Worm (Caenorhabditis elegans) whole organism, late embryonic: ENCODE results near the gene D1086.5.
A peak's percentile ranks its signal among the peaks of the same experiment; 100 is the strongest.

Source experiments
- C38D4.7 ChIP-seq: fragments of 200-800 bp; sonication (Bioruptor generic); optimal IDR thresholded peaks from 2 replicates; lab custom pipeline; 2018; ENCODE audit warnings: mild to moderate bottlenecking, missing genetic modification characterization, moderate library complexity, missing compliant biosample characterization
- F13H6.1 ChIP-seq: sonication (generic microtip); optimal IDR thresholded peaks from 2 replicates; lab custom pipeline; 2016; ENCODE audit warnings: missing genetic modification characterization, missing compliant biosample characterization
- K09A11.1 ChIP-seq: sonication (generic microtip); optimal IDR thresholded peaks from 2 replicates; lab custom pipeline; 2017; ENCODE audit warnings: antibody characterized with exemption, mild to moderate bottlenecking, missing genetic modification characterization, missing compliant biosample characterization; ENCODE audit not compliant: insufficient read depth
- Y22D7AL.16 ChIP-seq: sonication (generic microtip); optimal IDR thresholded peaks from 2 replicates; lab custom pipeline; 2016; ENCODE audit warnings: missing genetic modification characterization, missing compliant biosample characterization
- ama-1 ChIP-seq: fragments of 150-350 bp; optimal IDR thresholded peaks from 2 replicates; lab custom pipeline; 2014
- ceh-18 ChIP-seq: sonication (generic microtip); optimal IDR thresholded peaks from 2 replicates; lab custom pipeline; 2016; ENCODE audit warnings: missing genetic modification characterization, missing compliant biosample characterization
- ceh-19 ChIP-seq: fragments of 200-800 bp; sonication (Bioruptor generic); optimal IDR thresholded peaks from 2 replicates; lab custom pipeline; 2018; ENCODE audit warnings: mild to moderate bottlenecking, missing genetic modification characterization, missing compliant biosample characterization
- ceh-2 ChIP-seq: sonication (generic microtip); optimal IDR thresholded peaks from 2 replicates; lab custom pipeline; 2016; ENCODE audit warnings: missing genotype, missing genetic modification characterization, missing compliant biosample characterization
- ceh-22 ChIP-seq: sonication (generic microtip); optimal IDR thresholded peaks from 2 replicates; lab custom pipeline; 2017; ENCODE audit warnings: missing biosample characterization, missing genetic modification characterization
- ceh-24 ChIP-seq: sonication (generic microtip); optimal IDR thresholded peaks from 2 replicates; lab custom pipeline; 2016; ENCODE audit warnings: mild to moderate bottlenecking, missing genetic modification characterization, missing compliant biosample characterization
- ceh-48 ChIP-seq: sonication (generic microtip); optimal IDR thresholded peaks from 2 replicates; lab custom pipeline; 2016; ENCODE audit warnings: missing genetic modification characterization, inconsistent platforms, missing compliant biosample characterization
- ceh-6 ChIP-seq: fragments of 200-800 bp; sonication (Bioruptor generic); optimal IDR thresholded peaks from 2 replicates; lab custom pipeline; 2018; ENCODE audit warnings: mild to moderate bottlenecking, missing genetic modification characterization, missing compliant biosample characterization
- ceh-9 ChIP-seq: sonication (generic microtip); optimal IDR thresholded peaks from 2 replicates; lab custom pipeline; 2016; ENCODE audit warnings: mild to moderate bottlenecking, missing genetic modification characterization, inconsistent platforms, missing compliant biosample characterization
- dmd-4 ChIP-seq: sonication (generic microtip); optimal IDR thresholded peaks from 2 replicates; lab custom pipeline; 2016; ENCODE audit warnings: borderline replicate concordance, missing genetic modification characterization, missing compliant biosample characterization
- dve-1 ChIP-seq: sonication (generic microtip); optimal IDR thresholded peaks from 2 replicates; lab custom pipeline; 2017; ENCODE audit warnings: antibody characterized with exemption, mild to moderate bottlenecking, missing genetic modification characterization, missing compliant biosample characterization
- eyg-1 ChIP-seq: sonication (generic microtip); optimal IDR thresholded peaks from 2 replicates; lab custom pipeline; 2016; ENCODE audit warnings: missing genotype, missing genetic modification characterization, missing compliant biosample characterization
- fkh-10 ChIP-seq: fragments of 150-350 bp; optimal IDR thresholded peaks from 2 replicates; lab custom pipeline; 2014; ENCODE audit warnings: missing biosample characterization, missing genetic modification reagents, missing genetic modification characterization
- hlh-15 ChIP-seq: sonication (generic microtip); optimal IDR thresholded peaks from 2 replicates; lab custom pipeline; 2016; ENCODE audit warnings: missing genetic modification characterization, missing compliant biosample characterization
- hlh-6 ChIP-seq: sonication (generic microtip); optimal IDR thresholded peaks from 2 replicates; lab custom pipeline; 2016; ENCODE audit warnings: missing genotype, missing genetic modification characterization, missing compliant biosample characterization
- hlh-8 ChIP-seq: sonication (generic microtip); optimal IDR thresholded peaks from 2 replicates; lab custom pipeline; 2016; ENCODE audit warnings: missing genotype, missing genetic modification characterization, missing compliant biosample characterization
- madf-2 ChIP-seq: sonication (generic microtip); optimal IDR thresholded peaks from 2 replicates; lab custom pipeline; 2017; ENCODE audit warnings: missing genetic modification characterization, missing compliant biosample characterization
- nhr-11 ChIP-seq: fragments of 150-350 bp; optimal IDR thresholded peaks from 2 replicates; lab custom pipeline; 2014; ENCODE audit warnings: missing biosample characterization, missing genetic modification characterization
- nhr-232 ChIP-seq: sonication (generic microtip); optimal IDR thresholded peaks from 2 replicates; lab custom pipeline; 2016; ENCODE audit warnings: missing genetic modification characterization, missing compliant biosample characterization
- pax-1 ChIP-seq: fragments of 150-350 bp; optimal IDR thresholded peaks from 2 replicates; lab custom pipeline; 2014; ENCODE audit warnings: missing biosample characterization, missing genetic modification characterization
- rnt-1 ChIP-seq: sonication (generic microtip); optimal IDR thresholded peaks from 2 replicates; lab custom pipeline; 2016; ENCODE audit warnings: missing genetic modification characterization, missing compliant biosample characterization
- sdc-2 ChIP-seq: sonication (generic microtip); optimal IDR thresholded peaks from 2 replicates; lab custom pipeline; 2016; ENCODE audit warnings: missing genotype, missing genetic modification characterization, missing compliant biosample characterization
- sox-2 ChIP-seq: fragments of 200-800 bp; sonication (Bioruptor generic); IDR thresholded peaks from 2 replicates; pipeline ENCODE4 v1.3.6; 2022; ENCODE audit warnings: missing genetic modification reagents, missing genetic modification characterization, missing compliant biosample characterization
- tbx-2 ChIP-seq: sonication (generic microtip); optimal IDR thresholded peaks from 2 replicates; lab custom pipeline; 2016; ENCODE audit warnings: missing genetic modification characterization, missing compliant biosample characterization
- tbx-7 ChIP-seq: sonication (generic microtip); optimal IDR thresholded peaks from 2 replicates; lab custom pipeline; 2016; ENCODE audit warnings: missing genotype, missing genetic modification characterization, missing compliant biosample characterization
- ttx-3 ChIP-seq: sonication (generic microtip); optimal IDR thresholded peaks from 2 replicates; lab custom pipeline; 2016; ENCODE audit warnings: missing genetic modification reagents, missing genetic modification characterization, missing compliant biosample characterization
- unc-42 ChIP-seq: sonication (generic microtip); optimal IDR thresholded peaks from 2 replicates; lab custom pipeline; 2016; ENCODE audit warnings: missing genotype, missing genetic modification characterization, missing compliant biosample characterization
- unc-55 ChIP-seq: sonication (generic microtip); optimal IDR thresholded peaks from 2 replicates; lab custom pipeline; 2017; ENCODE audit warnings: missing biosample characterization, missing genetic modification reagents, missing genetic modification characterization
- unc-86 ChIP-seq: sonication (generic microtip); optimal IDR thresholded peaks from 2 replicates; lab custom pipeline; 2016; ENCODE audit warnings: missing genetic modification characterization, missing compliant biosample characterization

Gene D1086.5

ce11 chrV:14130226-14130625 is 40.1 kb upstream of the D1086.5 start:
- TF ChIP-seq dve-1 (tag; lab: Kevin White, UChicago), result no peak
- TF ChIP-seq fkh-10 (GFP tag; lab: Kevin White, UChicago), result no peak
- TF ChIP-seq ttx-3 (tag; lab: Kevin White, UChicago), result peak; percentile 11
- TF ChIP-seq unc-42 (tag; lab: Kevin White, UChicago), result peak; percentile 72

ce11 chrV:14128858-14129257 is 38.7 kb upstream of the D1086.5 start:
- TF ChIP-seq ceh-24 (tag; lab: Kevin White, UChicago) (no peak), unc-42 (tag; lab: Kevin White, UChicago) (no peak), eyg-1 (tag; lab: Kevin White, UChicago) (no peak), fkh-10 (GFP tag; lab: Kevin White, UChicago) (no peak)

ce11 chrV:14127834-14128233 is 37.7 kb upstream of the D1086.5 start:
- TF ChIP-seq C38D4.7 (GFP tag; lab: Kevin White, UChicago), result no peak
- TF ChIP-seq nhr-232 (tag; lab: Kevin White, UChicago), result no peak
- peak; percentile 69 for TF ChIP-seq unc-42 (tag; lab: Kevin White, UChicago)
- TF ChIP-seq madf-2 (tag; lab: Kevin White, UChicago), result no peak
- TF ChIP-seq hlh-8 (tag; lab: Kevin White, UChicago), result no peak
- no peak for TF ChIP-seq ama-1 (lab: Kevin White, UChicago)
- TF ChIP-seq, all 69 proteins: peak for 1

- TF ChIP-seq tbx-7 (tag; lab: Kevin White, UChicago) (no peak), tbx-2 (no peak), ceh-18 (tag; lab: Kevin White, UChicago) (no peak), sdc-2 (tag; lab: Kevin White, UChicago) (no peak), ceh-19 (GFP tag; lab: Kevin White, UChicago) (no peak), nhr-11 (tag; lab: Kevin White, UChicago) (no peak), ama-1 (lab: Kevin White, UChicago) (no peak), hlh-15 (tag; lab: Kevin White, UChicago) (no peak), eyg-1 (tag; lab: Kevin White, UChicago) (no peak), unc-42 (tag; lab: Kevin White, UChicago) (peak; percentile 77), hlh-8 (tag; lab: Kevin White, UChicago) (no peak), hlh-6 (tag; lab: Kevin White, UChicago) (peak; percentile 9), ceh-22 (tag; lab: Kevin White, UChicago) (no peak)
Measured at ce11 chrV:14126341-14126924, 36.3 kb upstream of the D1086.5 start.

ce11 chrV:14123176-14123575 is 33.0 kb upstream of the D1086.5 start:
- TF ChIP-seq C38D4.7 (GFP tag; lab: Kevin White, UChicago), result no peak
- no peak for TF ChIP-seq ceh-2 (tag; lab: Kevin White, UChicago)
- TF ChIP-seq dmd-4 (tag; lab: Kevin White, UChicago), result no peak
- TF ChIP-seq sdc-2 (tag; lab: Kevin White, UChicago), result no peak
- TF ChIP-seq eyg-1 (tag; lab: Kevin White, UChicago), result no peak
- TF ChIP-seq K09A11.1, result no peak
- no peak for TF ChIP-seq sox-2
- no peak for TF ChIP-seq tbx-7 (tag; lab: Kevin White, UChicago)
- no peak for TF ChIP-seq hlh-6 (tag; lab: Kevin White, UChicago)

- no peak for TF ChIP-seq ceh-48 (tag; lab: Kevin White, UChicago)
- no peak for TF ChIP-seq nhr-232 (tag; lab: Kevin White, UChicago)
- TF ChIP-seq unc-55 (GFP tag; lab: Kevin White, UChicago), result no peak
- no peak for TF ChIP-seq C38D4.7 (GFP tag; lab: Kevin White, UChicago)
- TF ChIP-seq eyg-1 (tag; lab: Kevin White, UChicago), result no peak
- no peak for TF ChIP-seq hlh-6 (tag; lab: Kevin White, UChicago)
Measured at ce11 chrV:14120674-14121073, 30.5 kb upstream of the D1086.5 start.

ce11 chrV:14110042-14110441 is 19.9 kb upstream of the D1086.5 start, which contains the start of gene H39E23.2:
TSS of gene H39E23.2 (plus strand) at chrV:14110342.
- TF ChIP-seq ceh-6 (GFP tag; lab: Kevin White, UChicago) (no peak), unc-86 (tag; lab: Kevin White, UChicago) (no peak), Y22D7AL.16 (tag; lab: Kevin White, UChicago) (no peak), tbx-7 (tag; lab: Kevin White, UChicago) (no peak), unc-42 (tag; lab: Kevin White, UChicago) (no peak), pax-1 (tag; lab: Kevin White, UChicago) (no peak), F13H6.1 (no peak), nhr-11 (tag; lab: Kevin White, UChicago) (no peak), ceh-9 (no peak), rnt-1 (no peak)
